Fruit fly (Drosophila melanogaster) whole organism: Measurements from ENCODE around the gene CG10357.

ENCODE experiments used
- Dll ChIP-seq: fragments of >200 bp; optimal IDR thresholded peaks from 2 replicates; lab custom pipeline; 2017
- pan ChIP-seq: fragments of >200 bp; optimal IDR thresholded peaks from 2 replicates; lab custom pipeline; 2017
- psq ChIP-seq: fragments of >200 bp; optimal IDR thresholded peaks from 2 replicates; lab custom pipeline; 2017

DNA sequence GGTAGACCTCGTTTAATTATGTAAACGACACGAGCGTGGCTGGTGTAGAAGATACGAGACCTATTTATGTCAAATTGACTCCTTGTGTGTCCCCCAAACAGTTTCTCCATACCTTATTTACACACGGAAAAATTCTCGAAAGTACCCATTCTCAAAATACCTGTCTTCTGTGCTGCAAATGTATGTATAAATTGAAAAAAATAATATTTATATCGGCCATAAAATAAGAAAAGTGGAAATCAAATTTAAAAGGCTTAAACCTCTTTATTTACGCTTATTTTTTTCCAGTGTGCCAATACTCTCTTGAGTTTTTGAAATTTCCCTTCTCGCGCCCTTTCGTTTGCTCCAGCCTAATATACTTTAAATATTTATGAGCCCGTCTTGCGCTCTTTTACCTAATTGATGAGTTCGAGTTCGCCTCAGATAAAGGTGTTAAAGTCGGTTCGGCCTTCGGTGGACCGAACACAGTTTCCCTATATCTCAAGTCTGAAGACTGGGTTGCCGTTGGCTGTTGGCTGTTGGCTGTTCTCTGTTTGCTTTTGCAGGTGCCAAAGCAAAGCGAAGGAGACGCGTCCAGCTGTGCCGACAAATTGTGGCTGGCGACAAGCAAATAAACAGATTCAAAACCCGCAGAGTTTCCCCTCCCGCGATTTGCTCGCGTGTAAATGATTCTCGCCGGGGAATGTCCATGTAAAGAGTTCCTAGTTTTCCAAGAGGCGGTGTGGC is 23.6 kb downstream of the CG10357 start:
- TF ChIP-seq Dll (lab: Kevin White, UChicago) (no peak), pan (lab: Kevin White, UChicago) (no peak), psq (lab: Kevin White, UChicago) (no peak)
